Fruit fly (Drosophila melanogaster) S2 (cell line): ENCODE data around the gene Dlip1.

Source experiments
- CG8478 ChIP-seq: fragments of >200 bp; optimal IDR thresholded peaks from 2 replicates; lab custom pipeline; 2018
- CTCF ChIP-seq, 2 experiments: fragments of >200 bp; optimal IDR thresholded peaks; 2 replicates each; lab custom pipeline; 2018

- TF ChIP-seq CG8478: no peak
- no peak for TF ChIP-seq CTCF (optimal IDR thresholded peaks at IDR 0.05; lab: Kevin White, UChicago)
Observed at dm6 chrX:9134241-9134849, 24.1 kb upstream of the Dlip1 start.
